Worm (Caenorhabditis elegans): ENCODE results near the gene M199.134.

DNA sequence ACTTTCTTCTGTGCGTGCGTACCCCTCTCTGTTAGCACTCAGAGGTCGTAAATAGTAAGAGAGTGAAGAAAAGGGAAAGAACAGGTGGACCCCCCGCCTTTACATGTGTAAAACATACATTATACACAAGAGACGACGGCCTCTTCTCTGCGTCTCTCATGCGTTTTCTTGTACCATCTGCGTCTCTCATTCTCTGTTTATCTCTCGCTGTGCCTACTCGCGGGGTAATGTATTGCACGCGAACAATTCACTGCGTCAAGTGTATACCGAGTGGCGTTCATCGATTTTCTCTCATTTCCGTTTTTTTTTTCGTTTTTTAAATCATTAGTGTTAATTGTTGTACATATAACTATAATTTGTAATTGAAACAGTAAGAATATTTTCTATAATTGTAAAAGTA lies 5.8 kb downstream of the M199.134 start:
- no peak for TF ChIP-seq zag-1 (tag; optimal IDR thresholded peaks at IDR 0.05)
- TF ChIP-seq pax-3 (tag; optimal IDR thresholded peaks at IDR 0.05): no peak
- TF ChIP-seq mdl-1 (tag; optimal IDR thresholded peaks at IDR 0.05): no peak
- no peak for TF ChIP-seq aly-2 (tag; optimal IDR thresholded peaks at IDR 0.05)
- no peak for TF ChIP-seq fos-1 (tag; optimal IDR thresholded peaks at IDR 0.05)

Measured in whole organism, L1 larva.